Worm (Caenorhabditis elegans): ENCODE data around the gene ced-4.

ced-4 gene

ce11 chrIII:4899728-4900127, 47.6 kb downstream of the ced-4 start (continued):
- TF ChIP-seq snpc-4 (tag; optimal IDR thresholded peaks at IDR 0.05): peak; percentile 84
- peak; percentile 94 for TF ChIP-seq lin-15B (tag; optimal IDR thresholded peaks at IDR 0.05)
- peak; percentile 45 to 99 for TF ChIP-seq mdl-1 (tag; optimal IDR thresholded peaks at IDR 0.05)
- TF ChIP-seq dsc-1 (tag; optimal IDR thresholded peaks at IDR 0.05): peak; percentile 100
- no peak for TF ChIP-seq hlh-17 (GFP tag; optimal IDR thresholded peaks at IDR 0.05; ENCODE audit: borderline replicate concordance)
- peak; percentile 100 for TF ChIP-seq sup-37 (GFP tag; optimal IDR thresholded peaks at IDR 0.05)
- TF ChIP-seq ceh-8 (GFP tag; optimal IDR thresholded peaks at IDR 0.05): peak; percentile 99
- TF ChIP-seq pag-3 (tag; optimal IDR thresholded peaks at IDR 0.05; ENCODE audit: borderline replicate concordance, insufficient read depth): peak; percentile 80
- peak; percentile 100 for TF ChIP-seq snu-23 (GFP tag; optimal IDR thresholded peaks at IDR 0.05)
- no peak for TF ChIP-seq tlp-1 (tag; optimal IDR thresholded peaks at IDR 0.05)
- TF ChIP-seq aha-1 (tag; optimal IDR thresholded peaks at IDR 0.05): peak; percentile 95
- TF ChIP-seq egl-13 (tag; optimal IDR thresholded peaks at IDR 0.05): peak; percentile 100
- peak; percentile 99 for TF ChIP-seq xbp-1 (tag; optimal IDR thresholded peaks at IDR 0.05)
- TF ChIP-seq C34B4.2 (tag; optimal IDR thresholded peaks at IDR 0.05): peak; percentile 91
- TF ChIP-seq fkh-4 (tag; optimal IDR thresholded peaks at IDR 0.05; ENCODE audit: borderline replicate concordance): peak; percentile 93
- TF ChIP-seq sptf-1 (tag; optimal IDR thresholded peaks at IDR 0.05): no peak
- peak; percentile 95 for TF ChIP-seq nhr-237 (tag; optimal IDR thresholded peaks at IDR 0.05)
- no peak for TF ChIP-seq unc-62 (GFP tag; optimal IDR thresholded peaks at IDR 0.05)
- TF ChIP-seq elt-2 (tag; optimal IDR thresholded peaks at IDR 0.05): peak; percentile 99
- TF ChIP-seq pax-3 (tag; optimal IDR thresholded peaks at IDR 0.05): peak; percentile 100
- no peak for TF ChIP-seq nhr-28 (tag; optimal IDR thresholded peaks at IDR 0.05)
- peak; percentile 98 for TF ChIP-seq vab-15 (tag; optimal IDR thresholded peaks at IDR 0.05)
- TF ChIP-seq ets-5 (GFP tag; IDR thresholded peaks at IDR 0.05): no peak
- peak; percentile 96 to 97 for TF ChIP-seq efl-1 (optimal IDR thresholded peaks at IDR 0.05)
- peak; percentile 85 to 99 for TF ChIP-seq efl-1 (GFP tag; optimal IDR thresholded peaks at IDR 0.05 in 1 of 2)
- peak; percentile 73 for TF ChIP-seq ceh-90 (tag; optimal IDR thresholded peaks at IDR 0.05)
- TF ChIP-seq nhr-12 (tag; optimal IDR thresholded peaks at IDR 0.05): peak; percentile 43
- TF ChIP-seq fkh-10 (GFP tag; optimal IDR thresholded peaks at IDR 0.05): peak; percentile 99
- TF ChIP-seq aly-2 (tag; optimal IDR thresholded peaks at IDR 0.05): peak; percentile 90
- peak; percentile 96 for TF ChIP-seq mep-1 (tag; optimal IDR thresholded peaks at IDR 0.05)
- peak; percentile 100 for TF ChIP-seq lin-13 (GFP tag; optimal IDR thresholded peaks at IDR 0.05)
- TF ChIP-seq tbx-2 (tag; optimal IDR thresholded peaks at IDR 0.05): peak; percentile 100
- TF ChIP-seq skn-1 (tag; optimal IDR thresholded peaks at IDR 0.05): peak; percentile 95
- peak; percentile 96 for TF ChIP-seq zip-4 (GFP tag; optimal IDR thresholded peaks at IDR 0.05)
- peak in 1 of 2 experiments; percentile 99 for TF ChIP-seq ztf-11 (tag; optimal IDR thresholded peaks at IDR 0.05)
- peak; percentile 69 for TF ChIP-seq ces-1 (GFP tag; optimal IDR thresholded peaks at IDR 0.05)
- TF ChIP-seq ztf-4 (tag; optimal IDR thresholded peaks at IDR 0.05): peak; percentile 99
- TF ChIP-seq lin-39 (tag; optimal IDR thresholded peaks at IDR 0.05): peak; percentile 93
- peak; percentile 98 for TF ChIP-seq isw-1 (GFP tag; IDR thresholded peaks at IDR 0.05)
- TF ChIP-seq lin-14 (GFP tag; optimal IDR thresholded peaks at IDR 0.05): peak; percentile 100
- peak; percentile 83 to 96 for TF ChIP-seq egl-27 (tag; optimal IDR thresholded peaks at IDR 0.05)
- no peak for TF ChIP-seq unc-30 (tag; optimal IDR thresholded peaks at IDR 0.05)
- TF ChIP-seq unc-98 (GFP tag; IDR thresholded peaks at IDR 0.05): peak; percentile 80
- peak; percentile 94 to 95 for TF ChIP-seq lin-35 (GFP tag; optimal IDR thresholded peaks at IDR 0.05)
- TF ChIP-seq nhr-19 (GFP tag; conservative IDR thresholded peaks at IDR 0.05): peak; percentile 100
- peak; percentile 95 to 98 (median 97) for TF ChIP-seq ceh-82 (tag; optimal IDR thresholded peaks at IDR 0.05)
- TF ChIP-seq Y116A8C.19 (tag; optimal IDR thresholded peaks at IDR 0.05; ENCODE audit: borderline replicate concordance): peak; percentile 10
- peak; percentile 100 for TF ChIP-seq nhr-85 (tag)
- TF ChIP-seq swsn-7 (tag; optimal IDR thresholded peaks at IDR 0.05): peak; percentile 100
- TF ChIP-seq mef-2 (tag; optimal IDR thresholded peaks at IDR 0.05): peak; percentile 96
- TF ChIP-seq fos-1 (tag; optimal IDR thresholded peaks at IDR 0.05): peak; percentile 97
- peak; percentile 97 for TF ChIP-seq C04F5.9 (tag; optimal IDR thresholded peaks at IDR 0.05)
- TF ChIP-seq jun-1 (tag; optimal IDR thresholded peaks at IDR 0.05): peak; percentile 99
